Worm (Caenorhabditis elegans) whole organism, L2 larva: ENCODE results near the gene F35H8.12.

Source experiments
- lin-11 ChIP-seq: fragments of 150-350 bp; sonication (generic microtip); optimal IDR thresholded peaks from 2 replicates; lab custom pipeline; 2014; ENCODE audit warnings: missing biosample characterization, missing genetic modification characterization, inconsistent platforms, mixed read lengths
- lin-39 ChIP-seq: fragments of 150-350 bp; optimal IDR thresholded peaks from 2 replicates; lab custom pipeline; 2014; ENCODE audit warnings: missing biosample characterization, missing genetic modification reagents, missing genetic modification characterization
- mbf-1 ChIP-seq: sonication (generic microtip); optimal IDR thresholded peaks from 2 replicates; lab custom pipeline; 2017; ENCODE audit warnings: missing biosample characterization, missing genetic modification characterization
- nhr-11 ChIP-seq: fragments of 150-350 bp; optimal IDR thresholded peaks from 2 replicates; lab custom pipeline; 2014; ENCODE audit warnings: missing biosample characterization, missing genetic modification characterization
- nhr-77 ChIP-seq: fragments of 150-350 bp; optimal IDR thresholded peaks from 2 replicates; lab custom pipeline; 2014; ENCODE audit warnings: missing biosample characterization, missing genetic modification characterization
- sma-3 ChIP-seq: sonication (generic microtip); optimal IDR thresholded peaks from 2 replicates; lab custom pipeline; 2016; ENCODE audit warnings: missing genetic modification reagents, missing genetic modification characterization, missing compliant biosample characterization
- sma-9 ChIP-seq, 2 experiments: fragments of 150-350 bp in 1 of 2; sonication (generic microtip) in 1 of 2; optimal IDR thresholded peaks; 2 replicates each; lab custom pipeline; 2014 to 2016; ENCODE audit warnings: missing genetic modification characterization in 2 of 2, mild to moderate bottlenecking in 1 of 2, missing biosample characterization in 1 of 2, missing compliant biosample characterization in 1 of 2, missing genetic modification reagents in 1 of 2, moderate library complexity in 1 of 2
- unc-39 ChIP-seq: fragments of 150-350 bp; optimal IDR thresholded peaks from 2 replicates; lab custom pipeline; 2014; ENCODE audit warnings: missing biosample characterization, missing genetic modification characterization
- zag-1 ChIP-seq: fragments of 150-350 bp; optimal IDR thresholded peaks from 2 replicates; lab custom pipeline; 2014; ENCODE audit warnings: missing biosample characterization, missing genetic modification characterization

DNA sequence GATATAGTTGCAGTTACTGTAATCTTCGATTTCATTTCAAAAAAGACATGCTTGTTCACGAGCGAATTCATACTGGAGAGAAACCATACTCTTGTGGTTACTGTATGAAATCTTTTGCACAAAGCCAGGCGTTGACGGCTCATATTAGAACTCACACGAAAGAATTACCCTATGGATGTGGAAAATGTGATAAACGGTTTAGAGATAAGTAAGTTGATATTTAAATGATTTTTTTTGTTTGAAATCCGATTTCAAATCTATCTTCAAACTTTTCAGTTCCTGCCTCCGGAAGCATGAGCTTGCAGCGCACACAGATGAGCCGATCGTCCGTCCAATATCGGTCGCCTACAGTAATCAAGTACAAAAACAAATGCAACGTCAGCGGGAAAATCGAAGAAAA, 7.3 kb downstream of the F35H8.12 start:
- TF ChIP-seq sma-3 (GFP tag; lab: Kevin White, UChicago) (no peak), nhr-77 (tag; lab: Kevin White, UChicago) (no peak), nhr-11 (no peak), mbf-1 (tag; lab: Kevin White, UChicago) (no peak), zag-1 (tag; lab: Kevin White, UChicago) (no peak), lin-39 (no peak), lin-11 (tag; lab: Kevin White, UChicago) (no peak), unc-39 (tag; lab: Kevin White, UChicago) (no peak), sma-9 (GFP tag; optimal IDR thresholded peaks at IDR 0.05; lab: Kevin White, UChicago) (no peak), sma-9 (tag; optimal IDR thresholded peaks at IDR 0.05; lab: Kevin White, UChicago) (no peak)
